Worm (Caenorhabditis elegans): ENCODE data around the gene top-2.

DNA sequence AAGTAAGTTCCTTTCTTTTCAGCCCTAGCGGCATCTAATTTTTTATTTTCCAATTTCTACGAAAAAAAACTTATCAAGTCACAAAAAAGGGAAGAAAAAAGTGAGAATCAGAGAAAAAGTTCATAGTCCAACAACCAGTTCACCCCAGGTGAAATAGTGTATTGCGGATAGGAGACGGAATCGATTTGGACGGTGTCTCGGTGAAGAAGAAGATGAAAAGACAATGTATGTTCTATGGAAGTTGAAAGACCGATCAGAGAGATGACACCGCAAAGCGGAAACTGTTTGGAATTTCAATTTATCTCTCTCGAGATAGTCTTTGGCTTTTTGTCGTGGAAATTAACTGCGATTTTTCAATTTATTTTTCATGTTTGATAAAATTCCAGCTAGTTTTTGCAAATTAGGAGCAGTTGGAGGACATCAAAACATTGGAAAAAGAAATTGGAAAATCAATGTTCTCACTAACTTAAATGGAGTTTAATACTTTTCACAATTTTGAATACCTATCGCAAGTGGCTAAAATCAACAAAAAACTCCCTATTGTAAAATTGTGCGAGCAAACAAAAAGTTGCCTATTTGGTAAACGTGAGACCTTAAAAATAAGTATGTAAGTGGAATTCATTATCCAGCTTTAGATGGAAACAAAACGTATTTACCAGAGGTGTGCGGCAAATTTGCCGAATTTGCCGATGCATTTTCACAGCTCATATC lies 22.6 kb upstream of the top-2 start:
- TF ChIP-seq unc-39 (tag; optimal IDR thresholded peaks at IDR 0.05), result no peak
- no peak for TF ChIP-seq saeg-2 (GFP tag; IDR thresholded peaks at IDR 0.05)
- no peak for TF ChIP-seq nhr-237 (tag; optimal IDR thresholded peaks at IDR 0.05)
- TF ChIP-seq lim-7 (GFP tag; IDR thresholded peaks at IDR 0.05), result no peak
- TF ChIP-seq nhr-11 (tag; optimal IDR thresholded peaks at IDR 0.05), result no peak
- TF ChIP-seq F26F4.8 (GFP tag; conservative IDR thresholded peaks at IDR 0.05), result no peak
- TF ChIP-seq ama-1 (optimal IDR thresholded peaks at IDR 0.05), result no peak

Data from whole organism, L4 larva.